Fruit fly (Drosophila melanogaster) whole organism, wandering third instar larva: ENCODE data around the gene Cdc42.

Experiments used
- N ChIP-seq: fragments of >200 bp; optimal IDR thresholded peaks from 2 replicates; lab custom pipeline; 2018; ENCODE audit warnings: missing biosample characterization, missing external identifiers, missing genetic modification characterization
- fru ChIP-seq: fragments of 200-800 bp; sonication (Bioruptor generic); optimal IDR thresholded peaks from 3 replicates; lab custom pipeline; 2016; ENCODE audit warnings: missing biosample characterization, mild to moderate bottlenecking, missing genetic modification characterization
- h ChIP-seq: fragments of 200-800 bp; sonication (Bioruptor generic); optimal IDR thresholded peaks from 3 replicates; lab custom pipeline; 2016; ENCODE audit warnings: missing biosample characterization, mild to moderate bottlenecking, missing genetic modification characterization
- psq ChIP-seq: fragments of 200-800 bp; sonication (Bioruptor generic); optimal IDR thresholded peaks from 3 replicates; lab custom pipeline; 2017; ENCODE audit warnings: missing biosample characterization, mild to moderate bottlenecking, missing genetic modification characterization, moderate library complexity

- TF ChIP-seq fru (GFP tag; lab: Kevin White, UChicago) = no peak
- TF ChIP-seq psq = no peak
- no peak for TF ChIP-seq N (GFP tag; lab: Kevin White, UChicago)
- no peak for TF ChIP-seq h (GFP tag; lab: Kevin White, UChicago)
These were observed 8.0 kb upstream of the Cdc42 start, which contains the start of gene CG14227 for dm6 chrX:19688848-19689247.
